Fruit fly (Drosophila melanogaster) whole organism, embryonic: ENCODE results near the gene Spase12.

Source experiments
- Bgb ChIP-seq: fragments of 200-800 bp; sonication (Bioruptor generic); IDR thresholded peaks from 2 replicates; pipeline ENCODE4 v1.3.6; 2022; ENCODE audit warnings: missing biosample characterization, missing genetic modification characterization; ENCODE audit not compliant: partially characterized antibody
- CG10267 ChIP-seq: fragments of 200-800 bp; sonication (Bioruptor generic); optimal IDR thresholded peaks from 2 replicates; lab custom pipeline; 2018; ENCODE audit warnings: missing biosample characterization, mild to moderate bottlenecking, missing genetic modification characterization, moderate library complexity
- CG10565 ChIP-seq: fragments of 200-800 bp; sonication (Bioruptor generic); optimal IDR thresholded peaks from 3 replicates; lab custom pipeline; 2016; ENCODE audit warnings: missing biosample characterization, mild to moderate bottlenecking, missing genetic modification characterization
- CG1233 ChIP-seq: fragments of 200-800 bp; sonication (Bioruptor generic); optimal IDR thresholded peaks from 4 replicates; lab custom pipeline; 2018; ENCODE audit warnings: missing biosample characterization, mild to moderate bottlenecking, missing genetic modification characterization
- CG14667 ChIP-seq: fragments of 200-800 bp; sonication (Bioruptor generic); IDR thresholded peaks from 2 replicates; pipeline ENCODE4 v1.3.6; 2022; ENCODE audit warnings: missing biosample characterization, missing genetic modification characterization
- CG15601 ChIP-seq: fragments of 200-800 bp; sonication (Bioruptor generic); optimal IDR thresholded peaks from 3 replicates; lab custom pipeline; 2019; ENCODE audit warnings: missing biosample characterization, mild to moderate bottlenecking, missing genetic modification characterization, moderate library complexity
- CG1647 ChIP-seq: fragments of 200-800 bp; sonication (Bioruptor generic); optimal IDR thresholded peaks from 3 replicates; lab custom pipeline; 2016; ENCODE audit warnings: missing biosample characterization, missing genetic modification characterization
- CG1792 ChIP-seq: fragments of 200-800 bp; sonication (Bioruptor generic); optimal IDR thresholded peaks from 2 replicates; lab custom pipeline; 2016; ENCODE audit warnings: missing biosample characterization, missing genetic modification characterization
- CG2116 ChIP-seq: fragments of 200-800 bp; sonication (Bioruptor generic); optimal IDR thresholded peaks from 3 replicates; lab custom pipeline; 2018; ENCODE audit warnings: missing biosample characterization, mild to moderate bottlenecking, missing genetic modification characterization
- CG2875 ChIP-seq: fragments of 200-800 bp; sonication (Bioruptor generic); optimal IDR thresholded peaks from 2 replicates; lab custom pipeline; 2017; ENCODE audit warnings: missing biosample characterization, mild to moderate bottlenecking, missing genetic modification characterization, missing genetic modification reagents
- CG31224 ChIP-seq: fragments of 200-800 bp; sonication (Bioruptor generic); IDR thresholded peaks from 2 replicates; pipeline ENCODE4 v1.3.6; 2022; ENCODE audit warnings: missing biosample characterization, missing genetic modification characterization
- CG32767 ChIP-seq: fragments of 200-800 bp; sonication (Bioruptor generic); IDR thresholded peaks from 2 replicates; pipeline ENCODE4 v1.3.6; 2022; ENCODE audit warnings: missing biosample characterization, missing genetic modification characterization
- CG32772 ChIP-seq: fragments of 200-800 bp; sonication (Bioruptor generic); IDR thresholded peaks from 2 replicates; pipeline ENCODE4 v1.3.6; 2022; ENCODE audit warnings: missing biosample characterization, missing genetic modification characterization
- CG3407 ChIP-seq: fragments of 200-800 bp; sonication (Bioruptor generic); optimal IDR thresholded peaks from 2 replicates; lab custom pipeline; 2018; ENCODE audit warnings: missing biosample characterization, mild to moderate bottlenecking, missing genetic modification characterization
- CG3838 ChIP-seq: fragments of 200-800 bp; sonication (Bioruptor generic); optimal IDR thresholded peaks from 3 replicates; lab custom pipeline; 2016; ENCODE audit warnings: missing biosample characterization, missing genetic modification characterization
- CG3995 ChIP-seq: fragments of 200-800 bp; sonication (Bioruptor generic); optimal IDR thresholded peaks from 3 replicates; lab custom pipeline; 2016; ENCODE audit warnings: missing biosample characterization, missing genetic modification characterization
- CG5245 ChIP-seq: fragments of 200-800 bp; sonication (Bioruptor generic); optimal IDR thresholded peaks from 3 replicates; lab custom pipeline; 2016; ENCODE audit warnings: missing biosample characterization, missing genetic modification characterization
- CG7839 ChIP-seq: fragments of 200-800 bp; sonication (Bioruptor generic); optimal IDR thresholded peaks from 3 replicates; lab custom pipeline; 2018; ENCODE audit warnings: missing biosample characterization, mild to moderate bottlenecking, missing genetic modification characterization, moderate library complexity
- CG9437 ChIP-seq: fragments of 200-800 bp; sonication (Bioruptor generic); optimal IDR thresholded peaks from 2 replicates; lab custom pipeline; 2018; ENCODE audit warnings: missing biosample characterization, mild to moderate bottlenecking, missing genetic modification characterization
- CTCF ChIP-seq: fragments of 200-800 bp; sonication (Bioruptor generic); optimal IDR thresholded peaks from 2 replicates; lab custom pipeline; 2017; ENCODE audit warnings: missing biosample characterization, mild to moderate bottlenecking, missing genetic modification characterization, moderate library complexity
- Deaf1 ChIP-seq: fragments of 200-800 bp; optimal IDR thresholded peaks from 3 replicates; lab custom pipeline; 2019; ENCODE audit warnings: missing biosample characterization, mild to moderate bottlenecking, missing genetic modification characterization, moderate library complexity
- E2f1 ChIP-seq: fragments of 200-800 bp; sonication (Bioruptor generic); IDR thresholded peaks from 2 replicates; pipeline ENCODE4 v1.3.6; 2022; ENCODE audit warnings: missing biosample characterization, missing genetic modification characterization
- Gug ChIP-seq: fragments of 200-800 bp; sonication (Bioruptor generic); IDR thresholded peaks from 4 replicates; pipeline ENCODE4 v1.3.6; 2022; ENCODE audit warnings: missing biosample characterization, missing genetic modification characterization
- MTF-1 ChIP-seq: fragments of 200-800 bp; sonication (Bioruptor generic); optimal IDR thresholded peaks from 2 replicates; lab custom pipeline; 2018; ENCODE audit warnings: missing biosample characterization, mild to moderate bottlenecking, missing genetic modification characterization, borderline replicate concordance
- Max ChIP-seq: fragments of 200-800 bp; sonication (Bioruptor generic); optimal IDR thresholded peaks from 2 replicates; lab custom pipeline; 2016; ENCODE audit warnings: missing biosample characterization, mild to moderate bottlenecking, missing genetic modification characterization
- Oaz ChIP-seq: fragments of 200-800 bp; sonication (Bioruptor generic); IDR thresholded peaks from 2 replicates; pipeline ENCODE4 v1.3.6; 2022; ENCODE audit warnings: missing biosample characterization, missing genetic modification characterization
- Pdp1 ChIP-seq, 2 experiments: fragments of 200-800 bp; sonication (Bioruptor generic); optimal IDR thresholded peaks; 3 replicates each; lab custom pipeline; 2016; ENCODE audit warnings: missing biosample characterization in 2 of 2, missing genetic modification characterization in 2 of 2, mild to moderate bottlenecking in 1 of 2, moderate library complexity in 1 of 2
- Poxn ChIP-seq: fragments of 200-800 bp; sonication (Bioruptor generic); IDR thresholded peaks from 2 replicates; pipeline ENCODE4 v1.3.6; 2022; ENCODE audit warnings: missing biosample characterization, missing genetic modification characterization
- Rfx ChIP-seq: fragments of 200-800 bp; sonication (Bioruptor generic); IDR thresholded peaks from 2 replicates; pipeline ENCODE4 v1.3.6; 2022; ENCODE audit warnings: missing biosample characterization, missing genetic modification characterization
- TFAM ChIP-seq: fragments of 200-800 bp; sonication (Bioruptor generic); optimal IDR thresholded peaks from 2 replicates; lab custom pipeline; 2017; ENCODE audit warnings: missing biosample characterization, missing genetic modification characterization, inconsistent platforms
- abd-A ChIP-seq: fragments of 200-800 bp; sonication (Bioruptor generic); optimal IDR thresholded peaks from 3 replicates; lab custom pipeline; 2019; ENCODE audit warnings: missing biosample characterization, mild to moderate bottlenecking, missing genetic modification characterization, moderate library complexity
- ara ChIP-seq: fragments of 200-800 bp; sonication (Bioruptor generic); IDR thresholded peaks from 2 replicates; pipeline ENCODE4 v1.3.6; 2022; ENCODE audit warnings: missing biosample characterization, missing genetic modification characterization
- bsh ChIP-seq, 2 experiments: fragments of 200-800 bp; sonication (Bioruptor generic); optimal IDR thresholded peaks; 2 replicates each; lab custom pipeline; 2017 to 2018; ENCODE audit warnings: mild to moderate bottlenecking in 2 of 2, missing biosample characterization in 2 of 2, missing genetic modification characterization in 2 of 2, moderate library complexity in 1 of 2
- cg ChIP-seq: fragments of 200-800 bp; sonication (Bioruptor generic); optimal IDR thresholded peaks from 3 replicates; lab custom pipeline; 2019; ENCODE audit warnings: missing biosample characterization, mild to moderate bottlenecking, missing genetic modification characterization, moderate library complexity
- dan ChIP-seq: fragments of 200-800 bp; sonication (Bioruptor generic); IDR thresholded peaks from 2 replicates; pipeline ENCODE4 v1.3.6; 2022; ENCODE audit warnings: missing biosample characterization, missing genetic modification characterization
- gem ChIP-seq: fragments of 200-800 bp; sonication (Bioruptor generic); optimal IDR thresholded peaks from 2 replicates; lab custom pipeline; 2019; ENCODE audit warnings: missing biosample characterization, mild to moderate bottlenecking, missing genetic modification characterization, moderate library complexity
- hbn ChIP-seq: fragments of 200-800 bp; sonication (Bioruptor generic); IDR thresholded peaks from 2 replicates; pipeline ENCODE4 v1.3.6; 2022; ENCODE audit warnings: missing biosample characterization, missing genetic modification characterization; ENCODE audit not compliant: partially characterized antibody
- kay ChIP-seq: fragments of 200-800 bp; sonication (Bioruptor generic); optimal IDR thresholded peaks from 2 replicates; lab custom pipeline; 2016; ENCODE audit warnings: missing biosample characterization, missing genetic modification characterization
- lola ChIP-seq, 3 experiments: fragments of >200 bp in 2 of 3; fragments of 200-800 bp in 1 of 3; sonication (Bioruptor generic) in 1 of 3; optimal IDR thresholded peaks; 2 replicates each; lab custom pipeline; 2017 to 2019; ENCODE audit warnings: missing biosample characterization in 3 of 3, missing genetic modification characterization in 3 of 3, mild to moderate bottlenecking in 1 of 3, moderate library complexity in 1 of 3
- mld ChIP-seq: fragments of 200-800 bp; sonication (Bioruptor generic); IDR thresholded peaks from 3 replicates; pipeline ENCODE4 v1.3.6; 2022; ENCODE audit warnings: missing biosample characterization, missing genetic modification characterization; ENCODE audit not compliant: partially characterized antibody
- pita ChIP-seq: fragments of 200-800 bp; sonication (Bioruptor generic); optimal IDR thresholded peaks from 2 replicates; lab custom pipeline; 2017; ENCODE audit warnings: missing biosample characterization, mild to moderate bottlenecking, missing genetic modification characterization
- psq ChIP-seq: fragments of 200-800 bp; sonication (Bioruptor generic); optimal IDR thresholded peaks from 2 replicates; lab custom pipeline; 2017; ENCODE audit warnings: missing biosample characterization, missing genetic modification characterization
- repo ChIP-seq: fragments of 200-800 bp; sonication (Bioruptor generic); optimal IDR thresholded peaks from 2 replicates; lab custom pipeline; 2016; ENCODE audit warnings: missing biosample characterization, missing genetic modification characterization
- stwl ChIP-seq: fragments of 200-800 bp; sonication (Bioruptor generic); optimal IDR thresholded peaks from 3 replicates; lab custom pipeline; 2018; ENCODE audit warnings: missing biosample characterization, mild to moderate bottlenecking, missing genetic modification characterization, moderate library complexity
- tgo ChIP-seq: fragments of 200-800 bp; sonication (Bioruptor generic); IDR thresholded peaks from 3 replicates; pipeline ENCODE4 v1.3.6; 2022; ENCODE audit warnings: missing biosample characterization, missing genetic modification characterization
- tin ChIP-seq: fragments of 200-800 bp; sonication (Bioruptor generic); optimal IDR thresholded peaks from 3 replicates; lab custom pipeline; 2016; ENCODE audit warnings: missing biosample characterization, missing genetic modification characterization
- trem ChIP-seq: fragments of 200-800 bp; optimal IDR thresholded peaks from 3 replicates; lab custom pipeline; 2019; ENCODE audit warnings: missing biosample characterization, mild to moderate bottlenecking, missing genetic modification characterization, moderate library complexity
- tx ChIP-seq: fragments of 200-800 bp; sonication (Bioruptor generic); optimal IDR thresholded peaks from 2 replicates; lab custom pipeline; 2016; ENCODE audit warnings: missing biosample characterization, missing genetic modification characterization
- unpg ChIP-seq: fragments of 200-800 bp; sonication (Bioruptor generic); optimal IDR thresholded peaks from 3 replicates; lab custom pipeline; 2018; ENCODE audit warnings: missing biosample characterization, mild to moderate bottlenecking, missing genetic modification characterization, moderate library complexity
- z ChIP-seq: fragments of 200-800 bp; sonication (Bioruptor generic); IDR thresholded peaks from 3 replicates; pipeline ENCODE4 v1.3.6; 2022; ENCODE audit warnings: missing biosample characterization, missing genetic modification characterization
- zf30C ChIP-seq: fragments of 200-800 bp; sonication (Bioruptor generic); optimal IDR thresholded peaks from 3 replicates; lab custom pipeline; 2018; ENCODE audit warnings: missing biosample characterization, mild to moderate bottlenecking, missing genetic modification characterization

The Spase12 gene

dm6 chr3R:29458689-29459136, 32.2 kb downstream of the Spase12 start (continued):
- TF ChIP-seq kay (GFP tag; lab: Kevin White, UChicago) (peak; percentile 48), gem (peak; percentile 80), CG31224 (GFP tag; lab: Robert Waterston, UW) (no peak), repo (GFP tag; lab: Kevin White, UChicago) (peak; percentile 27), CG3407 (peak; percentile 48), MTF-1 (no peak), Deaf1 (tag; lab: Kevin White, UChicago) (no peak), ara (GFP tag; lab: Robert Waterston, UW) (no peak), CG1647 (GFP tag; lab: Kevin White, UChicago) (no peak), cg (GFP tag; lab: Kevin White, UChicago) (no peak), CG1792 (GFP tag; lab: Kevin White, UChicago) (no peak), Bgb (GFP tag; lab: Robert Waterston, UW) (no peak), Pdp1 (GFP tag; optimal IDR thresholded peaks at IDR 0.05; lab: Kevin White, UChicago) (peak; percentile 29 to 62), CG10565 (GFP tag; lab: Kevin White, UChicago) (no peak), hbn (no peak), CG3995 (no peak), CG14667 (GFP tag; lab: Robert Waterston, UW) (no peak), lola (GFP tag; optimal IDR thresholded peaks at IDR 0.05; lab: Kevin White, UChicago) (peak in 1 of 3 experiments; percentile 71), zf30C (peak; percentile 71), mld (no peak), dan (GFP tag; lab: Robert Waterston, UW) (no peak), tx (GFP tag; lab: Kevin White, UChicago) (peak; percentile 49), Max (no peak), CG5245 (GFP tag; lab: Kevin White, UChicago) (no peak), abd-A (tag; lab: Kevin White, UChicago) (no peak), Oaz (GFP tag; lab: Robert Waterston, UW) (no peak), unpg (GFP tag; lab: Kevin White, UChicago) (peak; percentile 71), CG7839 (tag; lab: Kevin White, UChicago) (peak; percentile 61), Gug (no peak), CG9437 (peak; percentile 20), CTCF (GFP tag; lab: Kevin White, UChicago) (no peak), trem (tag; lab: Kevin White, UChicago) (peak; percentile 26), Poxn (GFP tag; lab: Robert Waterston, UW) (no peak), z (GFP tag; lab: Robert Waterston, UW) (no peak), bsh (GFP tag; optimal IDR thresholded peaks at IDR 0.05; lab: Kevin White, UChicago) (peak in 1 of 2 experiments; percentile 77), CG32772 (GFP tag; lab: Robert Waterston, UW) (no peak), CG2875 (GFP tag; lab: Kevin White, UChicago) (peak; percentile 69), psq (GFP tag; lab: Kevin White, UChicago) (no peak), CG1233 (GFP tag; lab: Kevin White, UChicago) (peak; percentile 46), CG3838 (GFP tag; lab: Kevin White, UChicago) (peak; percentile 13), CG2116 (GFP tag; lab: Kevin White, UChicago) (no peak), CG10267 (tag; lab: Kevin White, UChicago) (peak; percentile 36), Rfx (GFP tag; lab: Robert Waterston, UW) (no peak; the same call in 1 of the 2 replicates), pita (GFP tag; lab: Kevin White, UChicago) (no peak), tin (GFP tag; lab: Kevin White, UChicago) (peak; percentile 33), CG15601 (peak; percentile 2), TFAM (no peak), E2f1 (GFP tag; lab: Robert Waterston, UW) (no peak), CG32767 (GFP tag; lab: Robert Waterston, UW) (peak; percentile 48; the same call in 1 of the 2 replicates), stwl (tag; lab: Kevin White, UChicago) (no peak), tgo (no peak)
